Worm (Caenorhabditis elegans): ENCODE data around the gene Y70G10A.3.
A peak's percentile ranks its signal among the peaks of the same experiment; 100 is the strongest.

Gene Y70G10A.3

DNA sequence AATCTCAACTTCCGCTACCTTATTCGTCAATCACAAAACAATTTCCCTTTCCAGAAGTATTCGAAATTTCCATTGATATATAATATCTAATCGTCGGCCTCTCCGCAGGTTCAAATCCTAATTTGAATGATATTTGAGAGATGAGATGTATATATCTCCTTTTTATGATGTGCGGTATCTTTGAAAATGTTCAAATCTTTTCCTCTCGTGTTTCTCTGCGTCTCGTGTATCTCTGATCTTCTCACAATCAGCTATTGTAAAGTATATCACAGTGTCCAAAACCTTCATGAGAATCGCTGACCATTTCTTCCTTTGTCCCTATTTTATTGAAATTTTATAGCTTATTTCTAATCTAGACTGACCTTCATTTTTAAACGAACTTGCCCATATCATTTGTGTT lies 50.9 kb downstream of the Y70G10A.3 start:
- TF ChIP-seq egl-5 (tag; optimal IDR thresholded peaks at IDR 0.05), result no peak
- TF ChIP-seq nhr-43 (tag; optimal IDR thresholded peaks at IDR 0.05; ENCODE audit: poor library complexity, severe bottlenecking), result peak; percentile 24

- TF ChIP-seq nhr-23 (tag; optimal IDR thresholded peaks at IDR 0.05) (peak; percentile 47), jun-1 (tag; optimal IDR thresholded peaks at IDR 0.05) (no peak), nhr-43 (tag; optimal IDR thresholded peaks at IDR 0.05; ENCODE audit: poor library complexity, severe bottlenecking) (peak; percentile 63)
Observed at ce11 chrIII:10290541-10290940, 51.6 kb downstream of the Y70G10A.3 start.

- TF ChIP-seq aly-2 (tag; optimal IDR thresholded peaks at IDR 0.05) (no peak), egl-27 (tag; optimal IDR thresholded peaks at IDR 0.05) (no peak), jun-1 (tag; optimal IDR thresholded peaks at IDR 0.05) (no peak), elt-3 (tag; optimal IDR thresholded peaks at IDR 0.05) (peak in 1 of 3 experiments; percentile 56), nhr-23 (tag; optimal IDR thresholded peaks at IDR 0.05) (no peak)
Observed at ce11 chrIII:10293362-10293761, 54.5 kb downstream of the Y70G10A.3 start.

DNA sequence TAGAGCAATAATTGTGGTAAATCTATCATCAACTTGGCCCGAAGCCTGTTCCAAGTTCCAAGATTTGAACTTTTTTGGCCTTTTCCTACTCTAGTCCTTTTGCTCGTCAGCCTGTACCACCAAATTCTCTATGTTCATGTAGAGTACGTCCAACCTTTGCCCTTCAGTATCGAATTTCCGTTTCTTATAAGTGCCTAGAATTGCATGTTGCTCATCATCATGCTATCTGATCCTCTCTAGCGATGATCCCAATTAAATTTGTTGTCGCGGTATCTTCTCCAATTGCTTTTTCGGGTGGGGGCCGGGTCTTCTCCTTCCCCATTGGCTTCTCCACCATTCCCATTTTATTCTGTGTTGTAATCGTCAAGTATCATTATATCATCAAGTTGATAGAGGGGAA lies 55.0 kb downstream of the Y70G10A.3 start:
- TF ChIP-seq nhr-12 (tag; optimal IDR thresholded peaks at IDR 0.05) (no peak), eor-1 (tag; optimal IDR thresholded peaks at IDR 0.05) (no peak), elt-1 (tag; optimal IDR thresholded peaks at IDR 0.05) (no peak), ama-1 (optimal IDR thresholded peaks at IDR 0.05) (no peak), skn-1 (tag; optimal IDR thresholded peaks at IDR 0.05) (no peak), daf-12 (tag; optimal IDR thresholded peaks at IDR 0.05) (no peak), ZK546.5 (tag; optimal IDR thresholded peaks at IDR 0.05) (no peak)

All from whole organism, L3 larva.